1 worm cellular context compared by ENCODE assay signal in genomic region chrV:13390936-13391335, ce11.
TF ChIP-seq lines count a peak whose summit lies in the region.

No protein-coding gene starts in this region.

TF ChIP-seq in whole organism, L3 larva, 47 proteins besides CTCF, POLR2A, EP300 and RAD21 (continued from another document):
- no peak for TF ChIP-seq aly-2 (tag; optimal IDR thresholded peaks at IDR 0.05; lab: Kevin White, UChicago)
- no peak for TF ChIP-seq mml-1 (tag; optimal IDR thresholded peaks at IDR 0.05; lab: Kevin White, UChicago)
- TF ChIP-seq ztf-11 (tag; optimal IDR thresholded peaks at IDR 0.05; lab: Kevin White, UChicago): no peak
- no peak for TF ChIP-seq snpc-4 (tag; optimal IDR thresholded peaks at IDR 0.05; lab: Kevin White, UChicago)
TF ChIP-seq in whole organism, L3 larva: peak in this region for 3.
